Fruit fly (Drosophila melanogaster) whole organism, embryonic: ENCODE data around the gene Bicra.

Source experiments
- Antp ChIP-seq: fragments of 200-800 bp; sonication (Bioruptor generic); optimal IDR thresholded peaks from 3 replicates; lab custom pipeline; 2016; ENCODE audit warnings: missing biosample characterization, missing genetic modification characterization
- CG10565 ChIP-seq: fragments of 200-800 bp; sonication (Bioruptor generic); optimal IDR thresholded peaks from 3 replicates; lab custom pipeline; 2016; ENCODE audit warnings: missing biosample characterization, mild to moderate bottlenecking, missing genetic modification characterization
- CG11398 ChIP-seq: fragments of 200-800 bp; sonication (Bioruptor generic); optimal IDR thresholded peaks from 2 replicates; lab custom pipeline; 2016; ENCODE audit warnings: missing biosample characterization, missing genetic modification characterization
- CG11560 ChIP-seq: fragments of 200-800 bp; sonication (Bioruptor generic); IDR thresholded peaks from 3 replicates; pipeline ENCODE4 v1.3.6; 2022; ENCODE audit warnings: missing biosample characterization, missing genetic modification characterization
- CG12155 ChIP-seq: fragments of 200-800 bp; sonication (Bioruptor generic); optimal IDR thresholded peaks from 3 replicates; lab custom pipeline; 2016; ENCODE audit warnings: missing biosample characterization, missing genetic modification characterization
- CG12219 ChIP-seq: fragments of 200-800 bp; sonication (Bioruptor generic); optimal IDR thresholded peaks from 3 replicates; lab custom pipeline; 2018; ENCODE audit warnings: missing biosample characterization, mild to moderate bottlenecking, missing genetic modification characterization
- CG15011 ChIP-seq: fragments of 200-800 bp; sonication (Bioruptor generic); optimal IDR thresholded peaks from 3 replicates; lab custom pipeline; 2018; ENCODE audit warnings: missing biosample characterization, mild to moderate bottlenecking, missing genetic modification characterization
- CG1603 ChIP-seq: fragments of 200-800 bp; sonication (Bioruptor generic); optimal IDR thresholded peaks from 2 replicates; lab custom pipeline; 2019; ENCODE audit warnings: missing biosample characterization, mild to moderate bottlenecking, missing genetic modification characterization, moderate library complexity
- CG17328 ChIP-seq: fragments of 200-800 bp; sonication (Bioruptor generic); IDR thresholded peaks from 2 replicates; pipeline ENCODE4 v1.3.6; 2022; ENCODE audit warnings: missing biosample characterization, missing genetic modification characterization
- CG17385 ChIP-seq: fragments of 200-800 bp; sonication (Bioruptor generic); optimal IDR thresholded peaks from 3 replicates; lab custom pipeline; 2018; ENCODE audit warnings: missing biosample characterization, mild to moderate bottlenecking, missing genetic modification characterization
- CG2120 ChIP-seq: fragments of 200-800 bp; sonication (Bioruptor generic); optimal IDR thresholded peaks from 3 replicates; lab custom pipeline; 2016; ENCODE audit warnings: missing biosample characterization, missing genetic modification characterization
- CG2129 ChIP-seq: fragments of 200-800 bp; sonication (Bioruptor generic); IDR thresholded peaks from 2 replicates; pipeline ENCODE4 v1.3.6; 2022; ENCODE audit warnings: missing biosample characterization, missing genetic modification characterization; ENCODE audit not compliant: partially characterized antibody
- CG2199 ChIP-seq: fragments of 200-800 bp; sonication (Bioruptor generic); IDR thresholded peaks from 3 replicates; pipeline ENCODE4 v1.3.6; 2022; ENCODE audit warnings: missing biosample characterization, missing genetic modification characterization
- CG2889 ChIP-seq: fragments of 200-800 bp; sonication (Bioruptor generic); IDR thresholded peaks from 3 replicates; pipeline ENCODE4 v1.3.6; 2022; ENCODE audit warnings: missing biosample characterization, missing genetic modification characterization
- CG30403 ChIP-seq: fragments of 200-800 bp; sonication (Bioruptor generic); optimal IDR thresholded peaks from 3 replicates; lab custom pipeline; 2016; ENCODE audit warnings: missing biosample characterization, missing genetic modification characterization
- CG43689 ChIP-seq: fragments of 200-800 bp; sonication (Bioruptor generic); IDR thresholded peaks from 2 replicates; pipeline ENCODE4 v1.3.6; 2022; ENCODE audit warnings: missing biosample characterization, missing genetic modification characterization
- CG5245 ChIP-seq: fragments of 200-800 bp; sonication (Bioruptor generic); optimal IDR thresholded peaks from 3 replicates; lab custom pipeline; 2016; ENCODE audit warnings: missing biosample characterization, missing genetic modification characterization
- CG8290 ChIP-seq, 3 experiments: fragments of 200-800 bp; sonication (Bioruptor generic); optimal IDR thresholded peaks; 2 replicates each; lab custom pipeline; 2016 to 2019; ENCODE audit warnings: missing biosample characterization in 3 of 3, missing genetic modification characterization in 3 of 3, mild to moderate bottlenecking in 2 of 3, moderate library complexity in 1 of 3
- Chrac-16 ChIP-seq: fragments of 200-800 bp; sonication (Bioruptor generic); optimal IDR thresholded peaks from 3 replicates; lab custom pipeline; 2016; ENCODE audit warnings: missing biosample characterization, missing genetic modification characterization
- CrebB ChIP-seq: fragments of 200-800 bp; sonication (Bioruptor generic); optimal IDR thresholded peaks from 3 replicates; lab custom pipeline; 2018; ENCODE audit warnings: missing biosample characterization, mild to moderate bottlenecking, missing genetic modification characterization
- Eip74EF ChIP-seq, 2 experiments: fragments of 200-800 bp in 1 of 2; fragments of >200 bp in 1 of 2; sonication (Bioruptor generic) in 1 of 2; optimal IDR thresholded peaks; 2 replicates each; lab custom pipeline; 2017 to 2019; ENCODE audit warnings: missing biosample characterization in 2 of 2, missing genetic modification characterization in 2 of 2, mild to moderate bottlenecking in 1 of 2, moderate library complexity in 1 of 2
- Ets65A ChIP-seq: fragments of 200-800 bp; sonication (Bioruptor generic); peaks from one replicate; lab custom pipeline; 2016; ENCODE audit warnings: missing biosample characterization, missing genetic modification characterization
- Fer2 ChIP-seq: fragments of 200-800 bp; sonication (Bioruptor generic); optimal IDR thresholded peaks from 2 replicates; lab custom pipeline; 2018; ENCODE audit warnings: missing biosample characterization, mild to moderate bottlenecking, missing genetic modification characterization, moderate library complexity
- HmgD ChIP-seq: fragments of 200-800 bp; sonication (Bioruptor generic); optimal IDR thresholded peaks from 3 replicates; lab custom pipeline; 2016; ENCODE audit warnings: missing biosample characterization, missing genetic modification characterization
- Hmr ChIP-seq: fragments of 200-800 bp; sonication (Bioruptor generic); optimal IDR thresholded peaks from 3 replicates; lab custom pipeline; 2017; ENCODE audit warnings: mild to moderate bottlenecking, missing biosample characterization, missing genetic modification reagents, missing genetic modification characterization
- Hmx ChIP-seq: fragments of 200-800 bp; sonication (Bioruptor generic); optimal IDR thresholded peaks from 2 replicates; lab custom pipeline; 2016; ENCODE audit warnings: missing biosample characterization, missing genetic modification characterization
- Nf-YC ChIP-seq: fragments of 200-800 bp; optimal IDR thresholded peaks from 3 replicates; lab custom pipeline; 2019; ENCODE audit warnings: missing biosample characterization, mild to moderate bottlenecking, missing genetic modification characterization, moderate library complexity
- Oli ChIP-seq: fragments of 200-800 bp; sonication (Bioruptor generic); optimal IDR thresholded peaks from 2 replicates; lab custom pipeline; 2018; ENCODE audit warnings: missing biosample characterization, mild to moderate bottlenecking, missing genetic modification characterization, moderate library complexity
- Opbp ChIP-seq: fragments of 200-800 bp; sonication (Bioruptor generic); IDR thresholded peaks from 3 replicates; pipeline ENCODE4 v1.3.6; 2022; ENCODE audit warnings: missing biosample characterization, missing genetic modification characterization; ENCODE audit not compliant: partially characterized antibody
- Sox100B ChIP-seq: fragments of 200-800 bp; sonication (Bioruptor generic); optimal IDR thresholded peaks from 3 replicates; lab custom pipeline; 2018; ENCODE audit warnings: missing biosample characterization, mild to moderate bottlenecking, missing genetic modification characterization
- Sry-β ChIP-seq: fragments of 200-800 bp; sonication (Bioruptor generic); optimal IDR thresholded peaks from 2 replicates; lab custom pipeline; 2018; ENCODE audit warnings: missing biosample characterization, mild to moderate bottlenecking, missing genetic modification characterization, moderate library complexity
- Ssrp ChIP-seq: fragments of 200-800 bp; sonication (Bioruptor generic); optimal IDR thresholded peaks from 2 replicates; lab custom pipeline; 2018; ENCODE audit warnings: missing biosample characterization, mild to moderate bottlenecking, missing genetic modification characterization, moderate library complexity
- Vsx1 ChIP-seq: fragments of 200-800 bp; sonication (Bioruptor generic); optimal IDR thresholded peaks from 2 replicates; lab custom pipeline; 2017; ENCODE audit warnings: missing biosample characterization, mild to moderate bottlenecking, missing genetic modification characterization, missing genetic modification reagents
- cas ChIP-seq: fragments of 200-800 bp; sonication (Bioruptor generic); IDR thresholded peaks from 2 replicates; pipeline ENCODE4 v1.3.6; 2022; ENCODE audit warnings: missing biosample characterization, missing genetic modification characterization
- ci ChIP-seq: fragments of 200-800 bp; sonication (Bioruptor generic); IDR thresholded peaks from 3 replicates; pipeline ENCODE4 v1.3.6; 2022; ENCODE audit warnings: missing biosample characterization, missing genetic modification characterization
- dan ChIP-seq: fragments of 200-800 bp; sonication (Bioruptor generic); IDR thresholded peaks from 2 replicates; pipeline ENCODE4 v1.3.6; 2022; ENCODE audit warnings: missing biosample characterization, missing genetic modification characterization
- fd96Cb ChIP-seq: fragments of 200-800 bp; sonication (Bioruptor generic); optimal IDR thresholded peaks from 2 replicates; lab custom pipeline; 2018; ENCODE audit warnings: missing biosample characterization, mild to moderate bottlenecking, missing genetic modification characterization, moderate library complexity
- gem ChIP-seq: fragments of 200-800 bp; sonication (Bioruptor generic); optimal IDR thresholded peaks from 2 replicates; lab custom pipeline; 2019; ENCODE audit warnings: missing biosample characterization, mild to moderate bottlenecking, missing genetic modification characterization, moderate library complexity
- ham ChIP-seq: fragments of 200-800 bp; sonication (Bioruptor generic); IDR thresholded peaks from 2 replicates; pipeline ENCODE4 v1.3.6; 2022; ENCODE audit warnings: missing biosample characterization, missing genetic modification characterization
- her ChIP-seq: fragments of 200-800 bp; sonication (Bioruptor generic); optimal IDR thresholded peaks from 2 replicates; lab custom pipeline; 2016; ENCODE audit warnings: missing biosample characterization, missing genetic modification characterization
- mirr ChIP-seq: fragments of 200-800 bp; sonication (Bioruptor generic); optimal IDR thresholded peaks from 3 replicates; lab custom pipeline; 2018; ENCODE audit warnings: missing biosample characterization, mild to moderate bottlenecking, missing genetic modification characterization
- nom ChIP-seq: fragments of 200-800 bp; sonication (Bioruptor generic); optimal IDR thresholded peaks from 2 replicates; lab custom pipeline; 2017; ENCODE audit warnings: missing biosample characterization, missing genetic modification characterization, mild to moderate bottlenecking, moderate library complexity, missing genetic modification reagents
- pan ChIP-seq, 4 experiments: fragments of >200 bp in 3 of 4; fragments of 200-800 bp in 1 of 4; sonication (Bioruptor generic) in 1 of 4; optimal IDR thresholded peaks in 3 of 4; IDR thresholded peaks in 1 of 4; 2 replicates each; pipeline versions ENCODE4 v1.3.6 to Lab custom; 2017 to 2022; ENCODE audit warnings: missing biosample characterization in 2 of 4, missing genetic modification characterization in 2 of 4, mixed read lengths in 1 of 4
- sna ChIP-seq: fragments of 200-800 bp; sonication (Bioruptor generic); IDR thresholded peaks from 2 replicates; pipeline ENCODE4 v1.3.6; 2022; ENCODE audit warnings: missing biosample characterization, missing genetic modification characterization; ENCODE audit not compliant: partially characterized antibody
- so ChIP-seq: fragments of 200-800 bp; sonication (Bioruptor generic); IDR thresholded peaks from 3 replicates; pipeline ENCODE4 v1.3.6; 2022; ENCODE audit warnings: missing biosample characterization, missing genetic modification characterization
- tio ChIP-seq: fragments of 200-800 bp; sonication (Bioruptor generic); optimal IDR thresholded peaks from 2 replicates; lab custom pipeline; 2017; ENCODE audit warnings: missing biosample characterization, missing genetic modification characterization, inconsistent platforms
- unc-4 ChIP-seq: fragments of 200-800 bp; sonication (Bioruptor generic); IDR thresholded peaks from 2 replicates; pipeline ENCODE4 v1.3.6; 2022; ENCODE audit warnings: missing biosample characterization, missing genetic modification characterization; ENCODE audit not compliant: partially characterized antibody
- yki ChIP-seq: fragments of >200 bp; optimal IDR thresholded peaks from 3 replicates; lab custom pipeline; 2018
- zfh1 ChIP-seq: fragments of 200-800 bp; sonication (Bioruptor generic); IDR thresholded peaks from 3 replicates; pipeline ENCODE4 v1.3.6; 2022; ENCODE audit warnings: missing biosample characterization, missing genetic modification characterization

Gene Bicra

DNA sequence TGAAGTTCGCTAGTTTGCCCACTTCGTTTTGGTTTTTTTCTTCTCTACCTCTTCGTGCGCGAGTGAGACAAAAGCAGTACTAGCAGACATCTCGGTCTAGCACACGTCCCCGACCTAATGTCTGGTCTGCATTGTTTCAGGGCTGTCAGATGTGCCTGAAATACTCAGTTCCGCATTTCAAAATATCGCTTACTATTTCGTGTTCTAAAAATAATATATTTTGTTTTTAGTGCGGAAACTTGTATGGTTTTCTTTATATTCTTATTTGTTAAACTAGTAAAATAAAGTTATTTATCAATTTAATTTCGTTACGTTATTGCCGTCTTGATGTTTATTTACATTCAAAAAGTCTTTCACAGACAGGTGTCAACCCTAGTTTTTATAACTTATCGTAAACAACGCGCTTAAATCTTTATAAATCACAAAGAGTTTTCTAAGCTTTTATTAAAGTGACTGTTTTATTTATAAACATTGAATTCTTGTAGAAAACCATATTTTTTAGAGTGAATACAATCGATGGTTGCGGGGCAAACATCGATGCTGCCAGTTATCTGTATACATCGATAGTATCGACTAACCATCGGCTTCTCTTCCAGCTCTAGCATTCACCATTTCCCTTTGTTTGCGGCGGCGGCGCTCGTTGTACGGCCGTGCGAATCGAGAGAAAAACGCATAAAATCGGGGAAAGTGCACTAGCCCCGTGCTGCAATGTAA, 524 bp downstream of the Bicra start (continued):
- TF ChIP-seq pan (optimal IDR thresholded peaks at IDR 0.05; lab: Kevin White, UChicago), result no peak
- TF ChIP-seq pan (GFP tag; optimal IDR thresholded peaks at IDR 0.05 in 1 of 2, IDR thresholded peaks at IDR 0.05 in 1 of 2), result no peak
- TF ChIP-seq CG2129 (GFP tag; lab: Robert Waterston, UW), result no peak
- TF ChIP-seq Hmr (GFP tag; lab: Kevin White, UChicago), result peak; percentile 75
- peak; percentile 8 for TF ChIP-seq Vsx1 (GFP tag; lab: Kevin White, UChicago)
- TF ChIP-seq CrebB (tag; lab: Kevin White, UChicago), result no peak
- TF ChIP-seq Antp (GFP tag; lab: Kevin White, UChicago), result peak; percentile 17
- peak; percentile 80 for TF ChIP-seq Ssrp
- no peak for TF ChIP-seq CG17328 (GFP tag; lab: Robert Waterston, UW)
- peak; percentile 49 for TF ChIP-seq CG11398 (GFP tag; lab: Kevin White, UChicago)
- peak in 1 of 2 experiments; percentile 69 for TF ChIP-seq Eip74EF (GFP tag; optimal IDR thresholded peaks at IDR 0.05; lab: Kevin White, UChicago)
- no peak for TF ChIP-seq zfh1 (GFP tag; lab: Robert Waterston, UW)
- TF ChIP-seq mirr (GFP tag; lab: Kevin White, UChicago), result peak; percentile 47
- TF ChIP-seq Fer2 (tag; lab: Kevin White, UChicago), result peak; percentile 81
- no peak for TF ChIP-seq CG5245
- TF ChIP-seq fd96Cb (tag; lab: Kevin White, UChicago), result peak; percentile 75
- peak; percentile 34 for TF ChIP-seq nom (GFP tag; lab: Kevin White, UChicago)
- no peak for TF ChIP-seq so (GFP tag; lab: Robert Waterston, UW)
- peak; percentile 74 for TF ChIP-seq CG17385 (GFP tag; lab: Kevin White, UChicago)
- no peak for TF ChIP-seq CG2199
- peak; percentile 54 for TF ChIP-seq HmgD (GFP tag; lab: Kevin White, UChicago)
- TF ChIP-seq yki (lab: Kevin White, UChicago), result no peak
- peak; percentile 78 for TF ChIP-seq CG30403
- TF ChIP-seq CG1603 (tag; lab: Kevin White, UChicago), result peak; percentile 64
- TF ChIP-seq CG11560 (tag; lab: Robert Waterston, UW), result no peak
- TF ChIP-seq CG10565 (GFP tag; lab: Kevin White, UChicago), result no peak
- TF ChIP-seq CG2889 (GFP tag; lab: Robert Waterston, UW), result no peak
- peak; percentile 62 for TF ChIP-seq Chrac-16 (GFP tag; lab: Kevin White, UChicago)
- peak; percentile 41 for TF ChIP-seq Sry-β
- TF ChIP-seq Nf-YC, result peak; percentile 72
- peak; percentile 89 for TF ChIP-seq gem (tag; lab: Kevin White, UChicago)
- peak; percentile 34 for TF ChIP-seq CG12219 (GFP tag; lab: Kevin White, UChicago)
- peak; percentile 59 for TF ChIP-seq her (GFP tag; lab: Kevin White, UChicago)
- no peak for TF ChIP-seq CG8290 (GFP tag; optimal IDR thresholded peaks at IDR 0.05; lab: Kevin White, UChicago)
- TF ChIP-seq CG8290 (tag; optimal IDR thresholded peaks at IDR 0.05; lab: Kevin White, UChicago), result peak in 1 of 2 experiments; percentile 79
- TF ChIP-seq ham, result no peak
- TF ChIP-seq Sox100B (GFP tag; lab: Kevin White, UChicago), result peak; percentile 85
- TF ChIP-seq sna (GFP tag; lab: Robert Waterston, UW), result no peak
- peak; percentile 63 for TF ChIP-seq CG15011 (GFP tag; lab: Kevin White, UChicago)
- no peak for TF ChIP-seq ci (GFP tag; lab: Robert Waterston, UW)
- TF ChIP-seq Oli (tag; lab: Kevin White, UChicago), result peak; percentile 76
- TF ChIP-seq dan (GFP tag; lab: Robert Waterston, UW), result no peak
- no peak for TF ChIP-seq cas
- TF ChIP-seq CG12155 (GFP tag; lab: Kevin White, UChicago), result peak; percentile 59
- TF ChIP-seq CG2120 (GFP tag; lab: Kevin White, UChicago), result peak; percentile 74
- peak; percentile 97 for TF ChIP-seq Ets65A (GFP tag; lab: Kevin White, UChicago)
- no peak for TF ChIP-seq Opbp (GFP tag; lab: Robert Waterston, UW)
- TF ChIP-seq tio (GFP tag; lab: Kevin White, UChicago), result no peak
- TF ChIP-seq unc-4 (GFP tag; lab: Robert Waterston, UW), result no peak
- TF ChIP-seq Hmx, result no peak
- no peak for TF ChIP-seq CG43689 (GFP tag; lab: Robert Waterston, UW)
